ENCODE assay signal across 5 fruit fly cellular contexts in the genomic region with DNA sequence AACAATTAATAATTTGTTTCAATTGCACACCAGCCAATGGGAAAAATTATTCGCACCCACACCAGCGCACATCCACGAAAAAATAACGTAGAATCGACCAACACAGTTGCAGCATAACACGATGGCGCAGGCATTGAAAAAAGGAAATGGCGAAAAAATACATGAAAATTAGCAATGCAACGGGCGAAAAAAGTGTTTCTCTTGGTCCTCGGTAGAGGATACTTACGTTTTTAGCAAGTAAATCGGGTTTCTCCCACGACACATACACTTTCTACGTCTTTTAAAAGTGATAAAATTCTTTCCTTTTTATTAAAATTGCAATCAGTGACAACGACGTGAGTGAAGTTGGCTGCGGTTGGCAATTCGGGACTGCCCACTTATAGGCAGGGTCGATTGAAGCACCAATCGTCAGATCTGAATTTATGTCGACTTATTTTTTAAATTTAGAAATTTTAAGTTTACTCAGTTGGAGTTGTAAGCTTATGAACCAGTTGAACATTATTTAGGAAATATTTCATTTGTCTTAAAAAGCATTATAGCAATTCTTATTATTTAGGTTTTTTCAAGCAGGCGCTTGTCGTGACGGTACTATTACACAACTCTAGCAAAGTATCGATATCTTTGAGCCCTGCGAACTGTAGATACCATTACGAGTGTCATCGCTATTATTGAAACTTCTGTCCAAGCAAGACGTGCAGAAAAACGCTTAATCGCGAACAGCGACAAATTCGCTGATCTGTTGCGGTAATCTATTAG.
TF ChIP-seq lines count a peak whose summit lies in the region.

A gene (minus strand): TSS at position 352 of the 756 bp plus-strand sequence.
A gene (plus strand): TSS at position 661 of the 756 bp plus-strand sequence.

- peak; percentile 63 for TF ChIP-seq CTCF in whole organism, embryonic (GFP tag; optimal IDR thresholded peaks at IDR 0.05; lab: Kevin White, UChicago)

TF ChIP-seq in whole organism, adult, 20 proteins besides CTCF, POLR2A, EP300 and RAD21 (continues in another document):
- TF ChIP-seq bab1 (GFP tag; optimal IDR thresholded peaks at IDR 0.05; lab: Kevin White, UChicago) (peak; percentile 90), Mnt (GFP tag; optimal IDR thresholded peaks at IDR 0.05; lab: Kevin White, UChicago) (peak; percentile 95), ovo (GFP tag; optimal IDR thresholded peaks at IDR 0.05; lab: Kevin White, UChicago) (peak; percentile 96), CG12768 (GFP tag; optimal IDR thresholded peaks at IDR 0.05; lab: Kevin White, UChicago) (peak; percentile 96), tj (GFP tag; optimal IDR thresholded peaks at IDR 0.05; lab: Kevin White, UChicago) (peak; percentile 85), toe (GFP tag; optimal IDR thresholded peaks at IDR 0.05; lab: Kevin White, UChicago) (peak; percentile 98), CG7045 (GFP tag; optimal IDR thresholded peaks at IDR 0.05; lab: Kevin White, UChicago) (peak; percentile 96), CG33017 (tag; optimal IDR thresholded peaks at IDR 0.05; lab: Kevin White, UChicago) (peak; percentile 89), CG1620 (GFP tag; optimal IDR thresholded peaks at IDR 0.05; lab: Kevin White, UChicago) (peak; percentile 98), Clk (GFP tag; optimal IDR thresholded peaks at IDR 0.05; lab: Kevin White, UChicago) (peak; percentile 88), Crg-1 (GFP tag; optimal IDR thresholded peaks at IDR 0.05; lab: Kevin White, UChicago) (peak; percentile 97), CG5204 (GFP tag; optimal IDR thresholded peaks at IDR 0.05; lab: Kevin White, UChicago) (no peak), CG14711 (tag; optimal IDR thresholded peaks at IDR 0.05; lab: Kevin White, UChicago) (peak; percentile 97), pad (GFP tag; optimal IDR thresholded peaks at IDR 0.05; lab: Kevin White, UChicago) (peak; percentile 89), Hr96 (GFP tag; optimal IDR thresholded peaks at IDR 0.05; lab: Kevin White, UChicago) (peak; percentile 97), kay (GFP tag; lab: Kevin White, UChicago; ENCODE audit: borderline replicate concordance) (no peak)

TF ChIP-seq in whole organism, embryonic, 481 proteins besides CTCF, POLR2A, EP300 and RAD21 (continues in another document):
- TF ChIP-seq Meics (GFP tag; optimal IDR thresholded peaks at IDR 0.05; lab: Kevin White, UChicago) (peak; percentile 95), pho (GFP tag; optimal IDR thresholded peaks at IDR 0.05; lab: Kevin White, UChicago) (peak; percentile 96), Atf-2 (GFP tag; optimal IDR thresholded peaks at IDR 0.05; lab: Kevin White, UChicago) (peak; percentile 90), CG9727 (GFP tag; optimal IDR thresholded peaks at IDR 0.05; lab: Kevin White, UChicago) (peak; percentile 97), Hr39 (optimal IDR thresholded peaks at IDR 0.05; lab: Kevin White, UChicago) (no peak), cg (GFP tag; optimal IDR thresholded peaks at IDR 0.05; lab: Kevin White, UChicago) (peak; percentile 82), dan (GFP tag; IDR thresholded peaks at IDR 0.05; lab: Robert Waterston, UW) (no peak), seq (GFP tag; IDR thresholded peaks at IDR 0.05; lab: Robert Waterston, UW) (peak; percentile 81), abd-A (tag; optimal IDR thresholded peaks at IDR 0.05; lab: Kevin White, UChicago) (no peak), sr (GFP tag; IDR thresholded peaks at IDR 0.05; lab: Robert Waterston, UW) (peak; percentile 89), Mad (GFP tag; optimal IDR thresholded peaks at IDR 0.05; lab: Kevin White, UChicago) (peak; percentile 96), ham (GFP tag; IDR thresholded peaks at IDR 0.05; lab: Robert Waterston, UW) (peak; percentile 63; the same call in 1 of the 2 replicates), hb (GFP tag; IDR thresholded peaks at IDR 0.05; lab: Robert Waterston, UW; ENCODE audit: partially characterized antibody) (peak; percentile 67; the same call in 2 of the 3 replicates), ATbp (GFP tag; optimal IDR thresholded peaks at IDR 0.05; lab: Kevin White, UChicago) (peak; percentile 88), Aef1 (GFP tag; IDR thresholded peaks at IDR 0.05; lab: Robert Waterston, UW) (peak; percentile 85), mam (GFP tag; optimal IDR thresholded peaks at IDR 0.05; lab: Kevin White, UChicago) (peak; percentile 95)

TF ChIP-seq in whole organism, prepupa, 60 proteins besides CTCF, POLR2A, EP300 and RAD21 (continues in another document):
- TF ChIP-seq pdm3 (GFP tag; optimal IDR thresholded peaks at IDR 0.05; lab: Kevin White, UChicago) (peak; percentile 88), Gug (GFP tag; IDR thresholded peaks at IDR 0.05; lab: Robert Waterston, UW) (peak; percentile 57), Met (GFP tag; optimal IDR thresholded peaks at IDR 0.05; lab: Kevin White, UChicago) (peak; percentile 89), Hr4 (GFP tag; optimal IDR thresholded peaks at IDR 0.05; lab: Kevin White, UChicago) (peak; percentile 78), CG8632 (GFP tag; optimal IDR thresholded peaks at IDR 0.05; lab: Kevin White, UChicago) (peak; percentile 72), CG6808 (GFP tag; optimal IDR thresholded peaks at IDR 0.05; lab: Kevin White, UChicago) (peak; percentile 83), ss (GFP tag; optimal IDR thresholded peaks at IDR 0.05; lab: Kevin White, UChicago) (peak; percentile 67 to 91), Lpt (GFP tag; optimal IDR thresholded peaks at IDR 0.05; lab: Kevin White, UChicago) (peak; percentile 56), CG6276 (GFP tag; optimal IDR thresholded peaks at IDR 0.05; lab: Kevin White, UChicago) (peak; percentile 40), svp (GFP tag; lab: Kevin White, UChicago) (no peak), lz (GFP tag; optimal IDR thresholded peaks at IDR 0.05; lab: Kevin White, UChicago) (peak; percentile 91), dsx (GFP tag; optimal IDR thresholded peaks at IDR 0.05; lab: Kevin White, UChicago; ENCODE audit: poor library complexity, severe bottlenecking) (peak; percentile 65), spab (GFP tag; optimal IDR thresholded peaks at IDR 0.05; lab: Kevin White, UChicago) (peak; percentile 61), Hr38 (GFP tag; optimal IDR thresholded peaks at IDR 0.05; lab: Kevin White, UChicago) (peak; percentile 9), vri (GFP tag; optimal IDR thresholded peaks at IDR 0.05; lab: Kevin White, UChicago) (peak; percentile 91), esn (GFP tag; optimal IDR thresholded peaks at IDR 0.05; lab: Kevin White, UChicago) (peak; percentile 94), fkh (GFP tag; optimal IDR thresholded peaks at IDR 0.05; lab: Kevin White, UChicago) (peak; percentile 81)

TF ChIP-seq in whole organism, pupa, 21 proteins besides CTCF, POLR2A, EP300 and RAD21 (continues in another document):
- TF ChIP-seq Pif1B (GFP tag; optimal IDR thresholded peaks at IDR 0.05; lab: Kevin White, UChicago) (peak; percentile 75), CG13204 (GFP tag; optimal IDR thresholded peaks at IDR 0.05; lab: Kevin White, UChicago) (no peak), CG8159 (tag; optimal IDR thresholded peaks at IDR 0.05; lab: Kevin White, UChicago) (peak; percentile 72), gl (tag; optimal IDR thresholded peaks at IDR 0.05; lab: Kevin White, UChicago) (peak; percentile 57), CG10348 (GFP tag; IDR thresholded peaks at IDR 0.05; lab: Robert Waterston, UW) (no peak), Snoo (tag; optimal IDR thresholded peaks at IDR 0.05; lab: Kevin White, UChicago) (peak; percentile 91), fd96Ca (GFP tag; IDR thresholded peaks at IDR 0.05; lab: Robert Waterston, UW) (peak; percentile 73; the same call in 2 of the 3 replicates), CG34367 (tag; optimal IDR thresholded peaks at IDR 0.05; lab: Kevin White, UChicago) (peak; percentile 74), CG14655 (GFP tag; optimal IDR thresholded peaks at IDR 0.05; lab: Kevin White, UChicago) (no peak), CG8301 (tag; optimal IDR thresholded peaks at IDR 0.05; lab: Kevin White, UChicago) (peak; percentile 77), D1 (tag; optimal IDR thresholded peaks at IDR 0.05; lab: Kevin White, UChicago) (no peak), CG4496 (GFP tag; IDR thresholded peaks at IDR 0.05; lab: Robert Waterston, UW) (peak; percentile 89), EcR (GFP tag; optimal IDR thresholded peaks at IDR 0.05; lab: Kevin White, UChicago) (no peak), Ets98B (GFP tag; IDR thresholded peaks at IDR 0.05; lab: Robert Waterston, UW) (peak; percentile 73), Pif1A (GFP tag; optimal IDR thresholded peaks at IDR 0.05; lab: Kevin White, UChicago) (peak; percentile 83), CG17806 (tag; optimal IDR thresholded peaks at IDR 0.05; lab: Kevin White, UChicago) (peak; percentile 36), CG32121 (GFP tag; IDR thresholded peaks at IDR 0.05; lab: Robert Waterston, UW) (peak; percentile 79), CG12605 (GFP tag; IDR thresholded peaks at IDR 0.05; lab: Robert Waterston, UW) (no peak)

TF ChIP-seq in whole organism, wandering third instar larva, 38 proteins besides CTCF, POLR2A, EP300 and RAD21 (continues in another document):
- TF ChIP-seq Hr78 (GFP tag; optimal IDR thresholded peaks at IDR 0.05; lab: Kevin White, UChicago) = no peak
- TF ChIP-seq rgr (GFP tag; optimal IDR thresholded peaks at IDR 0.05; lab: Kevin White, UChicago) = peak; percentile 94
- TF ChIP-seq CG32264 (GFP tag; optimal IDR thresholded peaks at IDR 0.05; lab: Kevin White, UChicago) = peak; percentile 84
- peak; percentile 91 for TF ChIP-seq fru (GFP tag; optimal IDR thresholded peaks at IDR 0.05; lab: Kevin White, UChicago)
- TF ChIP-seq Vsx2 (GFP tag; optimal IDR thresholded peaks at IDR 0.05; lab: Kevin White, UChicago; ENCODE audit: partially characterized antibody) = no peak
- peak; percentile 65 for TF ChIP-seq sage (GFP tag; optimal IDR thresholded peaks at IDR 0.05; lab: Kevin White, UChicago)
- peak; percentile 92 for TF ChIP-seq h (GFP tag; optimal IDR thresholded peaks at IDR 0.05; lab: Kevin White, UChicago)
- TF ChIP-seq CrebA (GFP tag; optimal IDR thresholded peaks at IDR 0.05; lab: Kevin White, UChicago; ENCODE audit: borderline replicate concordance) = no peak
- TF ChIP-seq Myc (optimal IDR thresholded peaks at IDR 0.05; lab: Kevin White, UChicago) = peak; percentile 80
- TF ChIP-seq foxo (GFP tag; optimal IDR thresholded peaks at IDR 0.05; lab: Kevin White, UChicago) = peak; percentile 58 to 92
- TF ChIP-seq psq (GFP tag; optimal IDR thresholded peaks at IDR 0.05; lab: Kevin White, UChicago) = peak; percentile 80
- TF ChIP-seq N (GFP tag; optimal IDR thresholded peaks at IDR 0.05; lab: Kevin White, UChicago) = no peak
- TF ChIP-seq dsf (GFP tag; optimal IDR thresholded peaks at IDR 0.05; lab: Kevin White, UChicago; ENCODE audit: borderline replicate concordance) = peak; percentile 82
- TF ChIP-seq GATAd (GFP tag; optimal IDR thresholded peaks at IDR 0.05; lab: Kevin White, UChicago) = peak; percentile 33
- peak; percentile 82 for TF ChIP-seq OdsH (GFP tag; optimal IDR thresholded peaks at IDR 0.05; lab: Kevin White, UChicago)
- no peak for TF ChIP-seq Rel (GFP tag; optimal IDR thresholded peaks at IDR 0.05; lab: Kevin White, UChicago)
- peak; percentile 90 for TF ChIP-seq Rel (tag; optimal IDR thresholded peaks at IDR 0.05; lab: Kevin White, UChicago)
- TF ChIP-seq br (GFP tag; optimal IDR thresholded peaks at IDR 0.05; lab: Kevin White, UChicago) = peak; percentile 91
- no peak for TF ChIP-seq jim (GFP tag; optimal IDR thresholded peaks at IDR 0.05; lab: Kevin White, UChicago)
- peak; percentile 90 for TF ChIP-seq HLH106 (tag; optimal IDR thresholded peaks at IDR 0.05; lab: Kevin White, UChicago)
